Fruit fly (Drosophila melanogaster) whole organism, embryonic: ENCODE data around the gene UQCR-14L.

Experiments
- Aef1 ChIP-seq: fragments of 200-800 bp; sonication (Bioruptor generic); IDR thresholded peaks from 3 replicates; pipeline ENCODE4 v1.3.6; 2022; ENCODE audit warnings: missing biosample characterization, missing genetic modification characterization
- Blimp-1 ChIP-seq: fragments of 200-800 bp; sonication (Bioruptor generic); optimal IDR thresholded peaks from 3 replicates; lab custom pipeline; 2018; ENCODE audit warnings: missing biosample characterization, missing genetic modification characterization, mild to moderate bottlenecking, moderate library complexity, missing genetic modification reagents
- BtbVII ChIP-seq: fragments of 200-800 bp; sonication (Bioruptor generic); optimal IDR thresholded peaks from 3 replicates; lab custom pipeline; 2017; ENCODE audit warnings: missing biosample characterization, mild to moderate bottlenecking, missing genetic modification characterization
- CG10543 ChIP-seq: fragments of 200-800 bp; sonication (Bioruptor generic); optimal IDR thresholded peaks from 3 replicates; lab custom pipeline; 2017; ENCODE audit warnings: missing biosample characterization, mild to moderate bottlenecking, missing genetic modification characterization, moderate library complexity
- CG11695 ChIP-seq: fragments of 200-800 bp; sonication (Bioruptor generic); IDR thresholded peaks from 3 replicates; pipeline ENCODE4 v1.3.6; 2022; ENCODE audit warnings: missing biosample characterization, missing genetic modification characterization
- CG12219 ChIP-seq: fragments of 200-800 bp; sonication (Bioruptor generic); optimal IDR thresholded peaks from 3 replicates; lab custom pipeline; 2018; ENCODE audit warnings: missing biosample characterization, mild to moderate bottlenecking, missing genetic modification characterization
- CG12769 ChIP-seq: fragments of 200-800 bp; sonication (Bioruptor generic); optimal IDR thresholded peaks from 2 replicates; lab custom pipeline; 2019; ENCODE audit warnings: missing biosample characterization, mild to moderate bottlenecking, missing genetic modification characterization, moderate library complexity
- CG13894 ChIP-seq: fragments of 200-800 bp; sonication (Bioruptor generic); optimal IDR thresholded peaks from 3 replicates; lab custom pipeline; 2018; ENCODE audit warnings: missing biosample characterization, mild to moderate bottlenecking, missing genetic modification characterization, moderate library complexity
- CG15696 ChIP-seq: fragments of 200-800 bp; sonication (Bioruptor generic); optimal IDR thresholded peaks from 2 replicates; lab custom pipeline; 2019; ENCODE audit warnings: missing biosample characterization, mild to moderate bottlenecking, missing genetic modification characterization, moderate library complexity
- CG17385 ChIP-seq: fragments of 200-800 bp; sonication (Bioruptor generic); optimal IDR thresholded peaks from 3 replicates; lab custom pipeline; 2018; ENCODE audit warnings: missing biosample characterization, mild to moderate bottlenecking, missing genetic modification characterization
- CG18599 ChIP-seq: fragments of 200-800 bp; sonication (Bioruptor generic); optimal IDR thresholded peaks from 3 replicates; lab custom pipeline; 2017; ENCODE audit warnings: missing biosample characterization, missing genetic modification characterization, mild to moderate bottlenecking, moderate library complexity, missing genetic modification reagents
- CG2120 ChIP-seq: fragments of 200-800 bp; sonication (Bioruptor generic); optimal IDR thresholded peaks from 3 replicates; lab custom pipeline; 2016; ENCODE audit warnings: missing biosample characterization, missing genetic modification characterization
- CG31224 ChIP-seq: fragments of 200-800 bp; sonication (Bioruptor generic); IDR thresholded peaks from 2 replicates; pipeline ENCODE4 v1.3.6; 2022; ENCODE audit warnings: missing biosample characterization, missing genetic modification characterization
- CG32767 ChIP-seq: fragments of 200-800 bp; sonication (Bioruptor generic); IDR thresholded peaks from 2 replicates; pipeline ENCODE4 v1.3.6; 2022; ENCODE audit warnings: missing biosample characterization, missing genetic modification characterization
- CG33557 ChIP-seq: fragments of 200-800 bp; sonication (Bioruptor generic); optimal IDR thresholded peaks from 2 replicates; lab custom pipeline; 2019; ENCODE audit warnings: missing biosample characterization, mild to moderate bottlenecking, missing genetic modification characterization, moderate library complexity
- CG3726 ChIP-seq: fragments of 200-800 bp; sonication (Bioruptor generic); IDR thresholded peaks from 3 replicates; pipeline ENCODE4, ENCODE4 v1.3.6; 2022; ENCODE audit warnings: missing biosample characterization, missing genetic modification characterization
- CG7745 ChIP-seq: fragments of 200-800 bp; sonication (Bioruptor generic); optimal IDR thresholded peaks from 2 replicates; lab custom pipeline; 2018; ENCODE audit warnings: missing biosample characterization, mild to moderate bottlenecking, missing genetic modification characterization, moderate library complexity
- CG7928 ChIP-seq: fragments of 200-800 bp; sonication (Bioruptor generic); optimal IDR thresholded peaks from 2 replicates; lab custom pipeline; 2017; ENCODE audit warnings: missing biosample characterization, mild to moderate bottlenecking, missing genetic modification characterization
- CG9727 ChIP-seq: fragments of 200-800 bp; sonication (Bioruptor generic); optimal IDR thresholded peaks from 3 replicates; lab custom pipeline; 2017; ENCODE audit warnings: missing biosample characterization, mild to moderate bottlenecking, missing genetic modification characterization
- CHES-1-like ChIP-seq: fragments of 200-800 bp; sonication (Bioruptor generic); optimal IDR thresholded peaks from 2 replicates; lab custom pipeline; 2016; ENCODE audit warnings: missing biosample characterization, missing genetic modification characterization
- Dfd ChIP-seq, 2 experiments: fragments of >200 bp; optimal IDR thresholded peaks; 2 replicates each; lab custom pipeline; 2017; ENCODE audit warnings: missing biosample characterization in 2 of 2, missing genetic modification characterization in 2 of 2
- E2f1 ChIP-seq: fragments of 200-800 bp; sonication (Bioruptor generic); IDR thresholded peaks from 2 replicates; pipeline ENCODE4 v1.3.6; 2022; ENCODE audit warnings: missing biosample characterization, missing genetic modification characterization
- E2f2 ChIP-seq: fragments of 200-800 bp; sonication (Bioruptor generic); IDR thresholded peaks from 2 replicates; pipeline ENCODE4 v1.3.6; 2022; ENCODE audit warnings: missing biosample characterization, missing genetic modification characterization
- Eip74EF ChIP-seq, 2 experiments: fragments of 200-800 bp in 1 of 2; fragments of >200 bp in 1 of 2; sonication (Bioruptor generic) in 1 of 2; optimal IDR thresholded peaks; 2 replicates each; lab custom pipeline; 2017 to 2019; ENCODE audit warnings: missing biosample characterization in 2 of 2, missing genetic modification characterization in 2 of 2, mild to moderate bottlenecking in 1 of 2, moderate library complexity in 1 of 2
- Ets65A ChIP-seq: fragments of 200-800 bp; sonication (Bioruptor generic); peaks from one replicate; lab custom pipeline; 2016; ENCODE audit warnings: missing biosample characterization, missing genetic modification characterization
- Gsc ChIP-seq: fragments of 200-800 bp; sonication (Bioruptor generic); IDR thresholded peaks from 2 replicates; pipeline ENCODE4 v1.3.6; 2022; ENCODE audit warnings: missing biosample characterization, missing genetic modification characterization
- MBD-R2 ChIP-seq: fragments of 200-800 bp; sonication (Bioruptor generic); IDR thresholded peaks from 2 replicates; pipeline ENCODE4 v1.3.6; 2022; ENCODE audit warnings: missing biosample characterization, missing genetic modification characterization
- Scr ChIP-seq: fragments of 200-800 bp; sonication (Bioruptor generic); IDR thresholded peaks from 2 replicates; pipeline ENCODE4 v1.3.6; 2022; ENCODE audit warnings: missing biosample characterization, missing genetic modification characterization; ENCODE audit not compliant: partially characterized antibody
- amos ChIP-seq: fragments of 200-800 bp; sonication (Bioruptor generic); IDR thresholded peaks from 2 replicates; pipeline ENCODE4 v1.3.6; 2022; ENCODE audit warnings: missing biosample characterization, missing genetic modification characterization; ENCODE audit not compliant: partially characterized antibody
- ash1 ChIP-seq: fragments of 200-800 bp; sonication (Bioruptor generic); optimal IDR thresholded peaks from 2 replicates; lab custom pipeline; 2018; ENCODE audit warnings: missing biosample characterization, mild to moderate bottlenecking, missing genetic modification characterization
- ato ChIP-seq: fragments of 200-800 bp; sonication (Bioruptor generic); IDR thresholded peaks from 2 replicates; pipeline ENCODE4 v1.3.6; 2022; ENCODE audit warnings: missing biosample characterization, missing genetic modification characterization; ENCODE audit not compliant: partially characterized antibody
- cad ChIP-seq: fragments of >200 bp; optimal IDR thresholded peaks from 2 replicates; lab custom pipeline; 2017; ENCODE audit warnings: missing biosample characterization, missing genetic modification characterization
- chif ChIP-seq, 2 experiments: fragments of 200-800 bp; sonication (Bioruptor generic); optimal IDR thresholded peaks; 3 replicates each; lab custom pipeline; 2016; ENCODE audit warnings: missing biosample characterization in 2 of 2, missing genetic modification characterization in 2 of 2
- ci ChIP-seq: fragments of 200-800 bp; sonication (Bioruptor generic); IDR thresholded peaks from 3 replicates; pipeline ENCODE4 v1.3.6; 2022; ENCODE audit warnings: missing biosample characterization, missing genetic modification characterization
- crp ChIP-seq, 2 experiments: fragments of 200-800 bp; sonication (Bioruptor generic); optimal IDR thresholded peaks; 2 replicates in 1 of 2; 3 replicates in 1 of 2; lab custom pipeline; 2017; ENCODE audit warnings: missing biosample characterization in 2 of 2, missing genetic modification characterization in 2 of 2, mild to moderate bottlenecking in 1 of 2, moderate library complexity in 1 of 2
- dm ChIP-seq: fragments of 200-800 bp; sonication (Bioruptor generic); optimal IDR thresholded peaks from 3 replicates; lab custom pipeline; 2016; ENCODE audit warnings: missing biosample characterization, missing genetic modification characterization
- grn ChIP-seq: fragments of 200-800 bp; sonication (Bioruptor generic); optimal IDR thresholded peaks from 3 replicates; lab custom pipeline; 2017; ENCODE audit warnings: missing biosample characterization, missing genetic modification characterization
- hkb ChIP-seq, 2 experiments: fragments of 200-800 bp in 1 of 2; fragments of >200 bp in 1 of 2; sonication (Bioruptor generic) in 1 of 2; IDR thresholded peaks in 1 of 2; optimal IDR thresholded peaks in 1 of 2; 2 replicates each; pipeline versions ENCODE4 v1.3.6 to Lab custom; 2017 to 2022; ENCODE audit warnings: missing biosample characterization in 1 of 2, missing genetic modification characterization in 1 of 2
- kni ChIP-seq: fragments of 200-800 bp; sonication (Bioruptor generic); optimal IDR thresholded peaks from 3 replicates; lab custom pipeline; 2017; ENCODE audit warnings: mild to moderate bottlenecking, missing biosample characterization, missing genetic modification reagents, missing genetic modification characterization
- knrl ChIP-seq: fragments of 200-800 bp; sonication (Bioruptor generic); IDR thresholded peaks from 3 replicates; pipeline ENCODE4 v1.3.6; 2022; ENCODE audit warnings: missing biosample characterization, missing genetic modification characterization; ENCODE audit not compliant: partially characterized antibody
- lab ChIP-seq: fragments of 200-800 bp; sonication (Bioruptor generic); optimal IDR thresholded peaks from 3 replicates; lab custom pipeline; 2017; ENCODE audit warnings: missing biosample characterization, missing genetic modification characterization, mild to moderate bottlenecking, moderate library complexity, missing genetic modification reagents
- pum ChIP-seq: fragments of 200-800 bp; sonication (Bioruptor generic); optimal IDR thresholded peaks from 2 replicates; lab custom pipeline; 2016; ENCODE audit warnings: missing biosample characterization, missing genetic modification characterization
- schlank ChIP-seq: fragments of 200-800 bp; sonication (Bioruptor generic); optimal IDR thresholded peaks from 2 replicates; lab custom pipeline; 2018; ENCODE audit warnings: missing biosample characterization, mild to moderate bottlenecking, missing genetic modification characterization
- sd ChIP-seq: fragments of 200-800 bp; sonication (Bioruptor generic); optimal IDR thresholded peaks from 3 replicates; lab custom pipeline; 2018; ENCODE audit warnings: missing biosample characterization, mild to moderate bottlenecking, missing genetic modification characterization, moderate library complexity
- ssp ChIP-seq: fragments of 200-800 bp; sonication (Bioruptor generic); IDR thresholded peaks from 2 replicates; pipeline ENCODE4 v1.3.6; 2022; ENCODE audit warnings: missing biosample characterization, missing genetic modification characterization
- stwl ChIP-seq: fragments of 200-800 bp; sonication (Bioruptor generic); optimal IDR thresholded peaks from 3 replicates; lab custom pipeline; 2018; ENCODE audit warnings: missing biosample characterization, mild to moderate bottlenecking, missing genetic modification characterization, moderate library complexity
- tin ChIP-seq: fragments of 200-800 bp; sonication (Bioruptor generic); optimal IDR thresholded peaks from 3 replicates; lab custom pipeline; 2016; ENCODE audit warnings: missing biosample characterization, missing genetic modification characterization

UQCR-14L gene

dm6 chr3R:28330266-28331125 lies 36.6 kb downstream of the UQCR-14L start (continued):
- TF ChIP-seq Dfd (GFP tag; optimal IDR thresholded peaks at IDR 0.05; lab: Kevin White, UChicago) (no peak), Gsc (no peak), CG9727 (GFP tag; lab: Kevin White, UChicago) (peak; percentile 48), amos (GFP tag; lab: Robert Waterston, UW) (no peak; the same call in 1 of the 2 replicates), pum (GFP tag; lab: Kevin White, UChicago) (no peak), stwl (tag; lab: Kevin White, UChicago) (peak; percentile 25), CG2120 (GFP tag; lab: Kevin White, UChicago) (peak; percentile 12), dm (GFP tag; lab: Kevin White, UChicago) (peak; percentile 77), grn (GFP tag; lab: Kevin White, UChicago) (peak; percentile 17), chif (GFP tag; optimal IDR thresholded peaks at IDR 0.05; lab: Kevin White, UChicago) (no peak), CG12219 (GFP tag; lab: Kevin White, UChicago) (peak; percentile 5), CG12769 (tag; lab: Kevin White, UChicago) (peak; percentile 66), CG32767 (no peak), sd (tag; lab: Kevin White, UChicago) (peak; percentile 39), CG3726 (GFP tag; lab: Robert Waterston, UW) (no peak), CG7745 (tag; lab: Kevin White, UChicago) (no peak), CG7928 (peak; percentile 84), Eip74EF (GFP tag; optimal IDR thresholded peaks at IDR 0.05; lab: Kevin White, UChicago) (peak in 1 of 2 experiments; percentile 42), CG18599 (GFP tag; lab: Kevin White, UChicago) (peak; percentile 61), E2f2 (GFP tag; lab: Robert Waterston, UW) (peak; percentile 61), ssp (GFP tag; lab: Robert Waterston, UW) (no peak), E2f1 (GFP tag; lab: Robert Waterston, UW) (no peak), cad (GFP tag; lab: Kevin White, UChicago) (peak; percentile 10), MBD-R2 (GFP tag; lab: Robert Waterston, UW) (no peak; the same call in 1 of the 2 replicates), Ets65A (peak; percentile 30), ci (peak; percentile 16; the same call in 1 of the 3 replicates), schlank (tag; lab: Kevin White, UChicago) (no peak), CHES-1-like (GFP tag; lab: Kevin White, UChicago) (no peak), lab (peak; percentile 30), CG17385 (no peak), Scr (peak; percentile 44), ash1 (GFP tag; lab: Kevin White, UChicago) (peak; percentile 34), CG33557 (GFP tag; lab: Kevin White, UChicago) (no peak), tin (GFP tag; lab: Kevin White, UChicago) (no peak), crp (GFP tag; optimal IDR thresholded peaks at IDR 0.05; lab: Kevin White, UChicago) (peak in 1 of 2 experiments; percentile 62), CG31224 (GFP tag; lab: Robert Waterston, UW) (no peak), BtbVII (peak; percentile 4), knrl (GFP tag; lab: Robert Waterston, UW) (no peak), CG13894 (tag; lab: Kevin White, UChicago) (peak; percentile 78), CG10543 (GFP tag; lab: Kevin White, UChicago) (peak; percentile 75), kni (peak; percentile 70), Blimp-1 (GFP tag; lab: Kevin White, UChicago) (peak; percentile 88), ato (no peak), CG15696 (tag; lab: Kevin White, UChicago) (no peak), hkb (optimal IDR thresholded peaks at IDR 0.05; lab: Kevin White, UChicago) (no peak), hkb (GFP tag; IDR thresholded peaks at IDR 0.05; lab: Robert Waterston, UW) (0 out of 2 replicates have a peak, but pooled peaks have one; percentile 17), CG11695 (GFP tag; lab: Robert Waterston, UW) (no peak), Aef1 (GFP tag; lab: Robert Waterston, UW) (no peak)
